Fruit fly (Drosophila melanogaster): ENCODE measurements around the gene glec.
A peak's percentile ranks its signal among the peaks of the same experiment; 100 is the strongest.

Gene glec

dm6 chr3R:21828040-21828526, 28.0 kb downstream of the glec start (continued):
- TF ChIP-seq Neu2 (GFP tag; optimal IDR thresholded peaks at IDR 0.05; ENCODE audit: borderline replicate concordance) (no peak), z (GFP tag; IDR thresholded peaks at IDR 0.05) (peak; percentile 56; the same call in 1 of the 3 replicates), CG11504 (tag; optimal IDR thresholded peaks at IDR 0.05) (peak; percentile 71), CG14441 (GFP tag; IDR thresholded peaks at IDR 0.05) (no peak), CG13424 (tag; optimal IDR thresholded peaks at IDR 0.05) (peak; percentile 76), CTCF (GFP tag; optimal IDR thresholded peaks at IDR 0.05) (peak; percentile 0), CG3995 (GFP tag; optimal IDR thresholded peaks at IDR 0.05) (no peak), Nf-YC (tag; optimal IDR thresholded peaks at IDR 0.05) (no peak), bsh (GFP tag; optimal IDR thresholded peaks at IDR 0.05) (peak in 1 of 2 experiments; percentile 95), CG43689 (GFP tag; IDR thresholded peaks at IDR 0.05) (no peak), abd-A (tag; optimal IDR thresholded peaks at IDR 0.05) (peak; percentile 74), CG17612 (GFP tag; IDR thresholded peaks at IDR 0.05) (no peak), gcm2 (GFP tag; optimal IDR thresholded peaks at IDR 0.05) (peak; percentile 1), CG8089 (GFP tag; optimal IDR thresholded peaks at IDR 0.05) (peak; percentile 77), Lpt (GFP tag; optimal IDR thresholded peaks at IDR 0.05) (no peak), stwl (tag; optimal IDR thresholded peaks at IDR 0.05) (peak; percentile 10), Nf-YA (GFP tag; IDR thresholded peaks at IDR 0.05) (no peak), crol (GFP tag; IDR thresholded peaks at IDR 0.05) (no peak; the same call in 1 of the 2 replicates), CG1024 (GFP tag; IDR thresholded peaks at IDR 0.05) (no peak), CG8924 (tag; optimal IDR thresholded peaks at IDR 0.05) (peak; percentile 73), CG18599 (GFP tag; optimal IDR thresholded peaks at IDR 0.05) (no peak), lov (optimal IDR thresholded peaks at IDR 0.05) (no peak), lov (GFP tag; IDR thresholded peaks at IDR 0.05) (peak; percentile 83; the same call in 2 of the 3 replicates), CG33557 (GFP tag; optimal IDR thresholded peaks at IDR 0.05) (peak; percentile 89), CG5953 (GFP tag; IDR thresholded peaks at IDR 0.05) (0 out of 2 replicates have a peak, but pooled peaks have one; percentile 13), cad (GFP tag; optimal IDR thresholded peaks at IDR 0.05) (no peak), gfzf (GFP tag; optimal IDR thresholded peaks at IDR 0.05) (no peak), vfl (GFP tag; optimal IDR thresholded peaks at IDR 0.05) (no peak), Hr78 (GFP tag; optimal IDR thresholded peaks at IDR 0.05) (peak in 1 of 2 experiments; percentile 36), mam (GFP tag; optimal IDR thresholded peaks at IDR 0.05) (peak; percentile 35), Lhr (GFP tag; optimal IDR thresholded peaks at IDR 0.05) (peak; percentile 72), sim (GFP tag; IDR thresholded peaks at IDR 0.05) (0 out of 2 replicates have a peak, but pooled peaks have one; percentile 15), fd3F (GFP tag; optimal IDR thresholded peaks at IDR 0.05) (no peak), MESR4 (GFP tag; optimal IDR thresholded peaks at IDR 0.05) (no peak), CG32532 (GFP tag; IDR thresholded peaks at IDR 0.05) (no peak), tgo (GFP tag; IDR thresholded peaks at IDR 0.05) (peak; percentile 70), klu (GFP tag; IDR thresholded peaks at IDR 0.05) (no peak), CG4707 (GFP tag; optimal IDR thresholded peaks at IDR 0.05) (peak; percentile 74), grn (GFP tag; optimal IDR thresholded peaks at IDR 0.05) (peak; percentile 41), HLHmδ (GFP tag; optimal IDR thresholded peaks at IDR 0.05) (no peak), ac (GFP tag; optimal IDR thresholded peaks at IDR 0.05) (no peak), Dek (tag; optimal IDR thresholded peaks at IDR 0.05) (no peak), CG9797 (GFP tag; optimal IDR thresholded peaks at IDR 0.05) (no peak), CG13123 (GFP tag; optimal IDR thresholded peaks at IDR 0.05) (peak; percentile 12), CG9215 (GFP tag; IDR thresholded peaks at IDR 0.05) (no peak), TFAM (GFP tag; optimal IDR thresholded peaks at IDR 0.05) (no peak), CG15479 (GFP tag; optimal IDR thresholded peaks at IDR 0.05) (no peak), nau (GFP tag; optimal IDR thresholded peaks at IDR 0.05) (peak; percentile 26), Side (GFP tag; optimal IDR thresholded peaks at IDR 0.05) (peak; percentile 76), CG11085 (GFP tag; IDR thresholded peaks at IDR 0.05) (no peak), CG15269 (tag; optimal IDR thresholded peaks at IDR 0.05) (peak; percentile 44)
